Fruit fly (Drosophila melanogaster) whole organism, embryonic: ENCODE results near the gene Pka-C1.
A peak's percentile ranks its signal among the peaks of the same experiment; 100 is the strongest.

Experiments
- Bgb ChIP-seq: fragments of 200-800 bp; sonication (Bioruptor generic); IDR thresholded peaks from 2 replicates; pipeline ENCODE4 v1.3.6; 2022; ENCODE audit warnings: missing biosample characterization, missing genetic modification characterization; ENCODE audit not compliant: partially characterized antibody
- CG10979 ChIP-seq: fragments of 200-800 bp; sonication (Bioruptor generic); optimal IDR thresholded peaks from 2 replicates; lab custom pipeline; 2018; ENCODE audit warnings: missing biosample characterization, mild to moderate bottlenecking, missing genetic modification characterization, moderate library complexity
- CG11560 ChIP-seq: fragments of 200-800 bp; sonication (Bioruptor generic); IDR thresholded peaks from 3 replicates; pipeline ENCODE4 v1.3.6; 2022; ENCODE audit warnings: missing biosample characterization, missing genetic modification characterization
- CG14860 ChIP-seq: fragments of 200-800 bp; sonication (Bioruptor generic); IDR thresholded peaks from 3 replicates; pipeline ENCODE4 v1.3.6; 2022; ENCODE audit warnings: missing biosample characterization, missing genetic modification characterization; ENCODE audit not compliant: partially characterized antibody
- CG14965 ChIP-seq: fragments of 200-800 bp; sonication (Bioruptor generic); optimal IDR thresholded peaks from 2 replicates; lab custom pipeline; 2016; ENCODE audit warnings: missing biosample characterization, missing genetic modification characterization, borderline replicate concordance
- CG15696 ChIP-seq: fragments of 200-800 bp; sonication (Bioruptor generic); optimal IDR thresholded peaks from 2 replicates; lab custom pipeline; 2019; ENCODE audit warnings: missing biosample characterization, mild to moderate bottlenecking, missing genetic modification characterization, moderate library complexity
- CG17359 ChIP-seq: fragments of 200-800 bp; sonication (Bioruptor generic); optimal IDR thresholded peaks from 3 replicates; lab custom pipeline; 2018; ENCODE audit warnings: missing biosample characterization, mild to moderate bottlenecking, missing genetic modification characterization, moderate library complexity
- CG17361 ChIP-seq: fragments of 200-800 bp; sonication (Bioruptor generic); IDR thresholded peaks from 3 replicates; pipeline ENCODE4 v1.3.6; 2022; ENCODE audit warnings: missing biosample characterization, missing genetic modification characterization
- CG18476 ChIP-seq: fragments of 200-800 bp; sonication (Bioruptor generic); optimal IDR thresholded peaks from 2 replicates; lab custom pipeline; 2016; ENCODE audit warnings: missing biosample characterization, mild to moderate bottlenecking, missing genetic modification characterization
- CG18599 ChIP-seq: fragments of 200-800 bp; sonication (Bioruptor generic); optimal IDR thresholded peaks from 3 replicates; lab custom pipeline; 2017; ENCODE audit warnings: missing biosample characterization, missing genetic modification characterization, mild to moderate bottlenecking, moderate library complexity, missing genetic modification reagents
- CG2875 ChIP-seq: fragments of 200-800 bp; sonication (Bioruptor generic); optimal IDR thresholded peaks from 2 replicates; lab custom pipeline; 2017; ENCODE audit warnings: missing biosample characterization, mild to moderate bottlenecking, missing genetic modification characterization, missing genetic modification reagents
- CG31441 ChIP-seq: fragments of 200-800 bp; sonication (Bioruptor generic); IDR thresholded peaks from 2 replicates; pipeline ENCODE4 v1.3.6; 2022; ENCODE audit warnings: missing biosample characterization, missing genetic modification characterization
- CG3838 ChIP-seq: fragments of 200-800 bp; sonication (Bioruptor generic); optimal IDR thresholded peaks from 3 replicates; lab custom pipeline; 2016; ENCODE audit warnings: missing biosample characterization, missing genetic modification characterization
- CG4282 ChIP-seq: fragments of 200-800 bp; sonication (Bioruptor generic); optimal IDR thresholded peaks from 2 replicates; lab custom pipeline; 2016; ENCODE audit warnings: missing biosample characterization, missing genetic modification characterization
- CG4328 ChIP-seq: fragments of 200-800 bp; sonication (Bioruptor generic); optimal IDR thresholded peaks from 3 replicates; lab custom pipeline; 2017; ENCODE audit warnings: missing biosample characterization, missing genetic modification reagents, missing genetic modification characterization
- CG4404 ChIP-seq: fragments of 200-800 bp; sonication (Bioruptor generic); IDR thresholded peaks from 2 replicates; pipeline ENCODE4 v1.3.6; 2022; ENCODE audit warnings: missing biosample characterization, missing genetic modification characterization
- CG4617 ChIP-seq: fragments of 200-800 bp; sonication (Bioruptor generic); optimal IDR thresholded peaks from 3 replicates; lab custom pipeline; 2016; ENCODE audit warnings: missing biosample characterization, missing genetic modification characterization, borderline replicate concordance
- CG5180 ChIP-seq: fragments of 200-800 bp; sonication (Bioruptor generic); optimal IDR thresholded peaks from 3 replicates; lab custom pipeline; 2017; ENCODE audit warnings: missing biosample characterization, missing genetic modification characterization, mild to moderate bottlenecking, moderate library complexity, missing genetic modification reagents
- CG6654 ChIP-seq: fragments of 200-800 bp; sonication (Bioruptor generic); optimal IDR thresholded peaks from 2 replicates; lab custom pipeline; 2017; ENCODE audit warnings: missing biosample characterization, mild to moderate bottlenecking, missing genetic modification characterization
- CG6689 ChIP-seq: fragments of 200-800 bp; sonication (Bioruptor generic); IDR thresholded peaks from 2 replicates; pipeline ENCODE4 v1.3.6; 2022; ENCODE audit warnings: missing biosample characterization, missing genetic modification characterization
- CG7928 ChIP-seq: fragments of 200-800 bp; sonication (Bioruptor generic); optimal IDR thresholded peaks from 2 replicates; lab custom pipeline; 2017; ENCODE audit warnings: missing biosample characterization, mild to moderate bottlenecking, missing genetic modification characterization
- CG8359 ChIP-seq: fragments of 200-800 bp; sonication (Bioruptor generic); optimal IDR thresholded peaks from 2 replicates; lab custom pipeline; 2017; ENCODE audit warnings: missing biosample characterization, mild to moderate bottlenecking, missing genetic modification characterization, borderline replicate concordance
- CoRest ChIP-seq: fragments of 200-800 bp; sonication (Bioruptor generic); optimal IDR thresholded peaks from 3 replicates; lab custom pipeline; 2018; ENCODE audit warnings: missing biosample characterization, mild to moderate bottlenecking, missing genetic modification characterization, moderate library complexity
- D19A ChIP-seq: fragments of 200-800 bp; optimal IDR thresholded peaks from 3 replicates; lab custom pipeline; 2019; ENCODE audit warnings: missing biosample characterization, mild to moderate bottlenecking, missing genetic modification characterization, moderate library complexity
- Dad ChIP-seq: fragments of 200-800 bp; sonication (Bioruptor generic); optimal IDR thresholded peaks from 3 replicates; lab custom pipeline; 2016; ENCODE audit warnings: missing biosample characterization, missing genetic modification characterization
- Elba2 ChIP-seq: fragments of 200-800 bp; sonication (Bioruptor generic); optimal IDR thresholded peaks from 3 replicates; lab custom pipeline; 2016; ENCODE audit warnings: missing biosample characterization, missing genetic modification characterization
- Fer2 ChIP-seq: fragments of 200-800 bp; sonication (Bioruptor generic); optimal IDR thresholded peaks from 2 replicates; lab custom pipeline; 2018; ENCODE audit warnings: missing biosample characterization, mild to moderate bottlenecking, missing genetic modification characterization, moderate library complexity
- Hmr ChIP-seq: fragments of 200-800 bp; sonication (Bioruptor generic); optimal IDR thresholded peaks from 3 replicates; lab custom pipeline; 2017; ENCODE audit warnings: mild to moderate bottlenecking, missing biosample characterization, missing genetic modification reagents, missing genetic modification characterization
- Hmx ChIP-seq: fragments of 200-800 bp; sonication (Bioruptor generic); optimal IDR thresholded peaks from 2 replicates; lab custom pipeline; 2016; ENCODE audit warnings: missing biosample characterization, missing genetic modification characterization
- Hr39 ChIP-seq: fragments of >200 bp; optimal IDR thresholded peaks from 2 replicates; lab custom pipeline; 2017
- Lhr ChIP-seq: fragments of 200-800 bp; sonication (Bioruptor generic); optimal IDR thresholded peaks from 3 replicates; lab custom pipeline; 2017; ENCODE audit warnings: mild to moderate bottlenecking, missing biosample characterization, missing genetic modification reagents, missing genetic modification characterization
- Tbp ChIP-seq: fragments of >200 bp; optimal IDR thresholded peaks from 2 replicates; lab custom pipeline; 2018; ENCODE audit warnings: missing biosample characterization, missing genetic modification characterization
- al ChIP-seq: fragments of 200-800 bp; sonication (Bioruptor generic); IDR thresholded peaks from 2 replicates; pipeline ENCODE4 v1.3.6; 2022; ENCODE audit warnings: missing biosample characterization, missing genetic modification characterization
- br ChIP-seq: fragments of >200 bp; optimal IDR thresholded peaks from 2 replicates; lab custom pipeline; 2017
- ems ChIP-seq: fragments of 200-800 bp; sonication (Bioruptor generic); optimal IDR thresholded peaks from 3 replicates; lab custom pipeline; 2016; ENCODE audit warnings: missing biosample characterization, missing genetic modification characterization
- hbn ChIP-seq: fragments of 200-800 bp; sonication (Bioruptor generic); IDR thresholded peaks from 2 replicates; pipeline ENCODE4 v1.3.6; 2022; ENCODE audit warnings: missing biosample characterization, missing genetic modification characterization; ENCODE audit not compliant: partially characterized antibody
- insv ChIP-seq, 2 experiments: fragments of 200-800 bp; sonication (Bioruptor generic); optimal IDR thresholded peaks; 3 replicates each; lab custom pipeline; 2016 to 2018; ENCODE audit warnings: missing biosample characterization in 2 of 2, missing genetic modification characterization in 2 of 2
- jigr1 ChIP-seq: fragments of 200-800 bp; sonication (Bioruptor generic); IDR thresholded peaks from 3 replicates; pipeline ENCODE4 v1.3.6; 2022; ENCODE audit warnings: missing biosample characterization, missing genetic modification characterization
- kay ChIP-seq: fragments of 200-800 bp; sonication (Bioruptor generic); optimal IDR thresholded peaks from 2 replicates; lab custom pipeline; 2016; ENCODE audit warnings: missing biosample characterization, missing genetic modification characterization
- ken ChIP-seq: fragments of 200-800 bp; sonication (Bioruptor generic); IDR thresholded peaks from 3 replicates; pipeline ENCODE4 v1.3.6; 2022; ENCODE audit warnings: missing biosample characterization, missing genetic modification characterization
- lab ChIP-seq: fragments of 200-800 bp; sonication (Bioruptor generic); optimal IDR thresholded peaks from 3 replicates; lab custom pipeline; 2017; ENCODE audit warnings: missing biosample characterization, missing genetic modification characterization, mild to moderate bottlenecking, moderate library complexity, missing genetic modification reagents
- nerfin-1 ChIP-seq: fragments of 200-800 bp; sonication (Bioruptor generic); optimal IDR thresholded peaks from 3 replicates; lab custom pipeline; 2019; ENCODE audit warnings: missing biosample characterization, mild to moderate bottlenecking, missing genetic modification characterization, moderate library complexity
- pan ChIP-seq, 4 experiments: fragments of >200 bp in 3 of 4; fragments of 200-800 bp in 1 of 4; sonication (Bioruptor generic) in 1 of 4; optimal IDR thresholded peaks in 3 of 4; IDR thresholded peaks in 1 of 4; 2 replicates each; pipeline versions ENCODE4 v1.3.6 to Lab custom; 2017 to 2022; ENCODE audit warnings: missing biosample characterization in 2 of 4, missing genetic modification characterization in 2 of 4, mixed read lengths in 1 of 4
- sug ChIP-seq: fragments of 200-800 bp; optimal IDR thresholded peaks from 2 replicates; lab custom pipeline; 2019; ENCODE audit warnings: missing biosample characterization, mild to moderate bottlenecking, missing genetic modification characterization, moderate library complexity
- tna ChIP-seq: fragments of 200-800 bp; sonication (Bioruptor generic); IDR thresholded peaks from 2 replicates; pipeline ENCODE4 v1.3.6; 2022; ENCODE audit warnings: missing biosample characterization, missing genetic modification characterization; ENCODE audit not compliant: partially characterized antibody
- trem ChIP-seq: fragments of 200-800 bp; optimal IDR thresholded peaks from 3 replicates; lab custom pipeline; 2019; ENCODE audit warnings: missing biosample characterization, mild to moderate bottlenecking, missing genetic modification characterization, moderate library complexity
- ttk ChIP-seq: fragments of 200-800 bp; sonication (Bioruptor generic); IDR thresholded peaks from 2 replicates; pipeline ENCODE4 v2.1.2; 2022; ENCODE audit warnings: missing biosample characterization, missing genetic modification characterization
- usp ChIP-seq: fragments of >200 bp; optimal IDR thresholded peaks from 2 replicates; lab custom pipeline; 2017; ENCODE audit warnings: missing biosample characterization, missing genetic modification characterization
- zen2 ChIP-seq: fragments of 200-800 bp; sonication (Bioruptor generic); IDR thresholded peaks from 3 replicates; pipeline ENCODE4 v1.3.6; 2022; ENCODE audit warnings: missing biosample characterization, missing genetic modification characterization; ENCODE audit not compliant: partially characterized antibody
- zfh2 ChIP-seq: fragments of 200-800 bp; sonication (Bioruptor generic); optimal IDR thresholded peaks from 2 replicates; lab custom pipeline; 2016; ENCODE audit warnings: missing biosample characterization, missing genetic modification characterization

The Pka-C1 gene

dm6 chr2L:9700454-9700853 lies 1.4 kb upstream of the Pka-C1 start, which contains the start of gene pelo (continued):
- TF ChIP-seq CG4617 (GFP tag; lab: Kevin White, UChicago) (peak; percentile 6), jigr1 (GFP tag; lab: Robert Waterston, UW) (no peak), CG11560 (tag; lab: Robert Waterston, UW) (no peak), CG18599 (peak; percentile 77), CG17361 (GFP tag; lab: Robert Waterston, UW) (peak; percentile 70; the same call in 2 of the 3 replicates), Dad (GFP tag; lab: Kevin White, UChicago) (no peak), CG2875 (GFP tag; lab: Kevin White, UChicago) (peak; percentile 2), ken (GFP tag; lab: Robert Waterston, UW) (peak; percentile 68; the same call in 1 of the 3 replicates), CG5180 (GFP tag; lab: Kevin White, UChicago) (no peak), CG8359 (GFP tag; lab: Kevin White, UChicago) (no peak), CG6654 (no peak), nerfin-1 (tag; lab: Kevin White, UChicago) (peak; percentile 61), hbn (GFP tag; lab: Robert Waterston, UW) (no peak), kay (GFP tag; lab: Kevin White, UChicago) (peak; percentile 20), zfh2 (peak; percentile 26), Lhr (GFP tag; lab: Kevin White, UChicago) (peak; percentile 66), usp (no peak), trem (peak; percentile 68), Hr39 (lab: Kevin White, UChicago) (no peak), pan (optimal IDR thresholded peaks at IDR 0.05; lab: Kevin White, UChicago) (no peak), pan (GFP tag; optimal IDR thresholded peaks at IDR 0.05 in 1 of 2, IDR thresholded peaks at IDR 0.05 in 1 of 2) (peak in 1 of 2 experiments; percentile 69), CG14965 (no peak), Tbp (GFP tag; lab: Kevin White, UChicago) (no peak), sug (tag; lab: Kevin White, UChicago) (peak; percentile 74), CG18476 (GFP tag; lab: Kevin White, UChicago) (peak; percentile 39), Fer2 (tag; lab: Kevin White, UChicago) (peak; percentile 54), CG4328 (GFP tag; lab: Kevin White, UChicago) (peak; percentile 34), D19A (tag; lab: Kevin White, UChicago) (peak; percentile 44), Hmx (GFP tag; lab: Kevin White, UChicago) (no peak), CG4404 (GFP tag; lab: Robert Waterston, UW) (peak; percentile 57), CG7928 (peak; percentile 46), CG10979 (tag; lab: Kevin White, UChicago) (peak; percentile 57), Bgb (no peak), ttk (peak; percentile 54; the same call in 1 of the 2 replicates), CG4282 (GFP tag; lab: Kevin White, UChicago) (no peak), insv (GFP tag; optimal IDR thresholded peaks at IDR 0.05; lab: Kevin White, UChicago) (peak in 1 of 2 experiments; percentile 30), al (peak; percentile 70), zen2 (GFP tag; lab: Robert Waterston, UW) (no peak), CG17359 (peak; percentile 50), Hmr (GFP tag; lab: Kevin White, UChicago) (peak; percentile 74), CG14860 (GFP tag; lab: Robert Waterston, UW) (no peak), CG3838 (GFP tag; lab: Kevin White, UChicago) (no peak), CoRest (peak; percentile 70), br (lab: Kevin White, UChicago) (no peak), lab (GFP tag; lab: Kevin White, UChicago) (peak; percentile 81), CG31441 (GFP tag; lab: Robert Waterston, UW) (peak; percentile 75), tna (GFP tag; lab: Robert Waterston, UW) (no peak), Elba2 (peak; percentile 1), CG6689 (peak; percentile 72), ems (GFP tag; lab: Kevin White, UChicago) (no peak), CG15696 (tag; lab: Kevin White, UChicago) (peak; percentile 66)
